Fruit fly (Drosophila melanogaster) whole organism, wandering third instar larva: ENCODE measurements around the gene ATPsynD.

Source experiments
- Abd-B ChIP-seq: fragments of >200 bp; optimal IDR thresholded peaks from 2 replicates; lab custom pipeline; 2017; ENCODE audit warnings: missing biosample characterization, missing genetic modification characterization
- Hr78 ChIP-seq: fragments of >200 bp; optimal IDR thresholded peaks from 2 replicates; lab custom pipeline; 2017; ENCODE audit warnings: missing biosample characterization, missing genetic modification characterization
- OdsH ChIP-seq: fragments of 200-800 bp; sonication (Bioruptor generic); optimal IDR thresholded peaks from 2 replicates; lab custom pipeline; 2016; ENCODE audit warnings: missing biosample characterization, mild to moderate bottlenecking, missing genetic modification characterization
- Rel ChIP-seq, 2 experiments: fragments of 200-800 bp; sonication (Bioruptor generic) in 1 of 2; optimal IDR thresholded peaks; 2 replicates in 1 of 2; 3 replicates in 1 of 2; lab custom pipeline; 2016 to 2019; ENCODE audit warnings: mild to moderate bottlenecking in 2 of 2, missing biosample characterization in 2 of 2, missing genetic modification characterization in 2 of 2, moderate library complexity in 1 of 2
- ey ChIP-seq: fragments of 200-800 bp; sonication (Bioruptor generic); optimal IDR thresholded peaks from 2 replicates; lab custom pipeline; 2016; ENCODE audit warnings: missing biosample characterization, missing genetic modification characterization
- foxo ChIP-seq, 2 experiments: fragments of 200-800 bp; sonication (Bioruptor generic); optimal IDR thresholded peaks; 2 replicates in 1 of 2; 3 replicates in 1 of 2; lab custom pipeline; 2016 to 2017; ENCODE audit warnings: missing biosample characterization in 2 of 2, missing genetic modification characterization in 2 of 2
- fru ChIP-seq: fragments of 200-800 bp; sonication (Bioruptor generic); optimal IDR thresholded peaks from 3 replicates; lab custom pipeline; 2016; ENCODE audit warnings: missing biosample characterization, mild to moderate bottlenecking, missing genetic modification characterization
- h ChIP-seq: fragments of 200-800 bp; sonication (Bioruptor generic); optimal IDR thresholded peaks from 3 replicates; lab custom pipeline; 2016; ENCODE audit warnings: missing biosample characterization, mild to moderate bottlenecking, missing genetic modification characterization
- jim ChIP-seq: fragments of 175-275, 200-325 bp; sonication (Bioruptor generic); optimal IDR thresholded peaks from 2 replicates; lab custom pipeline; 2016; ENCODE audit warnings: missing biosample characterization, mild to moderate bottlenecking, missing genetic modification characterization
- pan ChIP-seq: fragments of >200 bp; optimal IDR thresholded peaks from 2 replicates; lab custom pipeline; 2017
- rgr ChIP-seq: fragments of 200-800 bp; sonication (Bioruptor generic); optimal IDR thresholded peaks from 3 replicates; lab custom pipeline; 2016; ENCODE audit warnings: missing biosample characterization, mild to moderate bottlenecking, missing genetic modification characterization

The ATPsynD gene

dm6 chr3R:19132146-19132833 is 37.5 kb downstream of the ATPsynD start, which contains the start of gene Cyp12a5:
Gene Cyp12a5 (plus strand): TSS chr3R:19132648.
- TF ChIP-seq fru (GFP tag; lab: Kevin White, UChicago): peak; percentile 24
- no peak for TF ChIP-seq rgr
- peak in 1 of 2 experiments; percentile 12 for TF ChIP-seq foxo (GFP tag; optimal IDR thresholded peaks at IDR 0.05; lab: Kevin White, UChicago)
- peak; percentile 41 for TF ChIP-seq OdsH (GFP tag; lab: Kevin White, UChicago)
- peak; percentile 29 for TF ChIP-seq h (GFP tag; lab: Kevin White, UChicago)
- no peak for TF ChIP-seq Hr78 (GFP tag; lab: Kevin White, UChicago)
- TF ChIP-seq jim: no peak
- TF ChIP-seq Abd-B: no peak

dm6 chr3R:19134957-19135356 is 40.2 kb downstream of the ATPsynD start, which contains the start of gene Cyp12a4:
Gene Cyp12a4 (plus strand): TSS chr3R:19135158.
- TF ChIP-seq pan (lab: Kevin White, UChicago): no peak
- no peak for TF ChIP-seq Hr78 (GFP tag; lab: Kevin White, UChicago)
- no peak for TF ChIP-seq ey (GFP tag; lab: Kevin White, UChicago)
- no peak for TF ChIP-seq Rel (GFP tag; optimal IDR thresholded peaks at IDR 0.05; lab: Kevin White, UChicago)
- TF ChIP-seq Rel (tag; optimal IDR thresholded peaks at IDR 0.05; lab: Kevin White, UChicago): no peak
